Worm (Caenorhabditis elegans): ENCODE measurements around the gene dbn-1.

dbn-1 gene

DNA sequence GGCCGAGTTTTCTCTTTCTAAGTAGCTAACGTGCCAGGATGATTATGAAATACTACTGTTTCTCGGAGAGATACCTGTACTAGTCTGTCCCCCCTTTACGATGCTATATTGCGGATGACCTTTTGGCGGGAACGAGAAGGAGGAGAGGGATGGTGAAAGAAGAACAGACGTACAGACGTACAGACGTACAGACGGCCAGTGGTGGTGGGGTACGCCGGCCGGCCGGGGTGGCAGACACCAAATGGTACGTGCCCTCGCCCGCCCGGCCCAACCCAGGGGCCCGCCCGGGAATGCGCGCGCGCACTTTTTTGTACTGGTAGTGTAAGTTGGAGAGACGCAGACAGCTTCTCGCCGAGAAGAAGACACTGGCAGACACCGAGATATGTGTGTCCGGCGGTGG is 40.8 kb downstream of the dbn-1 start:
- TF ChIP-seq him-1 (tag; optimal IDR thresholded peaks at IDR 0.05) (no peak), dao-5 (tag; optimal IDR thresholded peaks at IDR 0.05) (no peak), W03F9.2 (tag; optimal IDR thresholded peaks at IDR 0.05) (no peak)

DNA sequence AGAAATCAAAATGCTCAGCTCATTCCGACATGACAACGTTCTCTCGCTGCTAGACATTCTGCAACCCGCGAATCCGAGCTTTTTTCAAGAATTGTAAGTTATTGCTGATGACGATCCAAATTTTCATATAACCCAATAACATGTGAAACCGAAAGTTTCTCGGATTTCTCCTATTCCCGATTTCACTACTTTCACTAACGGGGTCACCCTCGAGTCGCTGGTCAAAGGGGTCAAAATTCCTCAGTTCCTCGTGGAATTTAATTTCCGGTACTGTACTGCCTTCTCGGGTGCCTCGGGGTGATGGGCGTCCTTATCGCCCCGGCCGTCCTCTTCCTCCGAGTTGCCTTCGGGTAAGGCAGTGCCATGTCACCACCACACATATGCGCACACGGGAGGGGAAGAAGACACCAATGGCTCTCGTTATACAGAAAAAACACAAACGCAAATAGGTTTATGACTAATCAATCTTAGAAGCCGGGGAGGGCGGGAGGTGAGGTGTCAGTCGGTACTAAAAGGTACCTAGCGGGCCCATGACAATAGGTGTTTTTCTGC is 41.6 kb downstream of the dbn-1 start:
- TF ChIP-seq him-1 (tag; optimal IDR thresholded peaks at IDR 0.05): no peak

- TF ChIP-seq dao-5 (tag; optimal IDR thresholded peaks at IDR 0.05): no peak
- TF ChIP-seq him-1 (tag; optimal IDR thresholded peaks at IDR 0.05): no peak
- no peak for TF ChIP-seq W03F9.2 (tag; optimal IDR thresholded peaks at IDR 0.05)
These were observed 42.6 kb downstream of the dbn-1 start for ce11 chrIII:13719247-13719758.

ce11 chrIII:13718403-13718969 is 43.4 kb downstream of the dbn-1 start:
- TF ChIP-seq dao-5 (tag; optimal IDR thresholded peaks at IDR 0.05) (no peak), W03F9.2 (tag; optimal IDR thresholded peaks at IDR 0.05) (no peak), him-1 (tag; optimal IDR thresholded peaks at IDR 0.05) (no peak)

- no peak for TF ChIP-seq W03F9.2 (tag; optimal IDR thresholded peaks at IDR 0.05)
- no peak for TF ChIP-seq dao-5 (tag; optimal IDR thresholded peaks at IDR 0.05)
- TF ChIP-seq him-1 (tag; optimal IDR thresholded peaks at IDR 0.05): no peak
These were observed 44.4 kb downstream of the dbn-1 start for ce11 chrIII:13717505-13717904.

ce11 chrIII:13716831-13717230 is 45.0 kb downstream of the dbn-1 start:
- TF ChIP-seq W03F9.2 (tag; optimal IDR thresholded peaks at IDR 0.05) (no peak), dao-5 (tag; optimal IDR thresholded peaks at IDR 0.05) (no peak), him-1 (tag; optimal IDR thresholded peaks at IDR 0.05) (no peak)

DNA sequence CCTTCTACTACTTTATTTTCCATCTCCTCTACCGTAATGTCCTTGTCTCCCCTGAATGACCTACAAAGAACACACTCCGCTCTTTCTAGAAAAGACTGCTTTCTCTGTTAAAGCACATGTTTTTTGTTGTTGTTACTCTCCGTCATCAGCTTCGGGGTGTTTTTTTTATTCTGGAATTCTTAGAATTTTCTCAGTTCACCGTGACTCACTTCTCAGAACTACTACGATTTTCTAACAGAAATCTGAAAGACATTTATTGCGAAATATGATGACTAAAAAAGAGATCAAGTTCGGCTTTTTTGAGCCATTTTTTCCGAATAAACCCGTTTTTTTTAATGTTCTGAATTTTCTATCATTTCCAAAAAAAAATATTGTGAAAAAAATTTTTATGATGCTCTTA is 45.6 kb downstream of the dbn-1 start:
- TF ChIP-seq dao-5 (tag; optimal IDR thresholded peaks at IDR 0.05) (no peak), W03F9.2 (tag; optimal IDR thresholded peaks at IDR 0.05) (no peak), him-1 (tag; optimal IDR thresholded peaks at IDR 0.05) (no peak)

ce11 chrIII:13714950-13715349 is 46.9 kb downstream of the dbn-1 start:
- TF ChIP-seq W03F9.2 (tag; optimal IDR thresholded peaks at IDR 0.05): no peak
- TF ChIP-seq him-1 (tag; optimal IDR thresholded peaks at IDR 0.05): no peak
- TF ChIP-seq dao-5 (tag; optimal IDR thresholded peaks at IDR 0.05): no peak

ce11 chrIII:13713807-13714206 is 48.1 kb downstream of the dbn-1 start:
- TF ChIP-seq him-1 (tag; optimal IDR thresholded peaks at IDR 0.05) (no peak), dao-5 (tag; optimal IDR thresholded peaks at IDR 0.05) (no peak), W03F9.2 (tag; optimal IDR thresholded peaks at IDR 0.05) (no peak)

DNA sequence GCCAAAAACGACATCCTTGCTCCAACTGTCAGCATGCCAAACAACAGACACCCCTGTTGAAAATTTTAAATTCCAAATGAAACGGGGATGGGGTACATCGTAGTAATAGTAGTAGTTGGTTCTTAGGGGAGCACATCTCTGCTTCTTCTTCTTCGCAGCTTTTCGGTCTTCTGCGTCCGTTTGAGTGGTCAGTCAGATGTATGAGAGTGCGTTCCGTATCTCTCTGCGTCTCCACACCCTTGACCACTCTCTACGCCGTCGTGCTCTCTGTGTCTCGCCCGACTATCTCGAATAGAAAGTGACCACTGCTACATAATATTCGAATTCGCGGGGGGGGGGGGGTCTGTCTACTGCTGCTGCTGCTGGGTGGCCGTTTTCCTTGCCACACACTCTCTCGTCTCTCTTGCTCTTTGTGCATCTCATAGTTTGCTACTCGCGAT is 49.0 kb downstream of the dbn-1 start:
- TF ChIP-seq W03F9.2 (tag; optimal IDR thresholded peaks at IDR 0.05): no peak
- TF ChIP-seq him-1 (tag; optimal IDR thresholded peaks at IDR 0.05): no peak
- no peak for TF ChIP-seq dao-5 (tag; optimal IDR thresholded peaks at IDR 0.05)

DNA sequence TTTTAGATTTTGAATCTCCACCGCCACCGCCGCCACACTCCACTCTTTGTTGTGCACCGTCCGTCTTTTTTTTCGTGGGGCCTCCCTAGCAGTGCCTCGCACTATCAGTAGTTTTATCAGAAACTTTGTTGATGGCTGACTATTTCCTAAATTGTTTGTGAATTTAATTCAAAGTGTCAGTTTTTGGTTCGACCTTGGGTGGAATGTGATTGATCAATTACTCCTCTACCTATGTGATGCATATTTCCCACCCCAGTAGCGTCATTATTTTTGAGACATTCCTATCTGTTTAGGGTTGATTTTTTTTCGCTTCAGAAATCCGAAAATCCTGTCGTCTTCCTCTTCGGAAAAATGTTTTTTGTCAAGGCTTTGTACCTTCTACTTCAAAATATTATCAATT is 51.2 kb downstream of the dbn-1 start:
- no peak for TF ChIP-seq dao-5 (tag; optimal IDR thresholded peaks at IDR 0.05)
- TF ChIP-seq W03F9.2 (tag; optimal IDR thresholded peaks at IDR 0.05): no peak
- TF ChIP-seq him-1 (tag; optimal IDR thresholded peaks at IDR 0.05): no peak
